Fruit fly (Drosophila melanogaster) whole organism, adult: ENCODE results near the gene trbl.

Source experiments
- CG11617 ChIP-seq: fragments of 200-800 bp; sonication (Bioruptor generic); optimal IDR thresholded peaks from 2 replicates; lab custom pipeline; 2017; ENCODE audit warnings: mild to moderate bottlenecking, missing biosample characterization, missing genetic modification reagents, missing genetic modification characterization
- CG12768 ChIP-seq: fragments of 200-800 bp; sonication (Bioruptor generic); optimal IDR thresholded peaks from 2 replicates; lab custom pipeline; 2017; ENCODE audit warnings: missing biosample characterization, missing genetic modification characterization, mild to moderate bottlenecking, moderate library complexity, missing genetic modification reagents
- CG14711 ChIP-seq: fragments of 200-800 bp; sonication (Bioruptor generic); optimal IDR thresholded peaks from 2 replicates; lab custom pipeline; 2018; ENCODE audit warnings: missing biosample characterization, mild to moderate bottlenecking, missing genetic modification characterization, moderate library complexity
- CG1620 ChIP-seq: fragments of 200-800 bp; sonication (Bioruptor generic); optimal IDR thresholded peaks from 2 replicates; lab custom pipeline; 2016; ENCODE audit warnings: missing biosample characterization, missing genetic modification characterization
- CG33017 ChIP-seq: fragments of 200-800 bp; sonication (Bioruptor generic); optimal IDR thresholded peaks from 2 replicates; lab custom pipeline; 2018; ENCODE audit warnings: missing biosample characterization, mild to moderate bottlenecking, missing genetic modification characterization, moderate library complexity
- CG5204 ChIP-seq: fragments of 200-800 bp; sonication (Bioruptor generic); optimal IDR thresholded peaks from 2 replicates; lab custom pipeline; 2016; ENCODE audit warnings: missing biosample characterization, missing genetic modification characterization
- CG7045 ChIP-seq: fragments of 200-800 bp; sonication (Bioruptor generic); optimal IDR thresholded peaks from 2 replicates; lab custom pipeline; 2017; ENCODE audit warnings: missing biosample characterization, mild to moderate bottlenecking, missing genetic modification characterization
- CG7101 ChIP-seq: fragments of 200-800 bp; sonication (Bioruptor generic); optimal IDR thresholded peaks from 2 replicates; lab custom pipeline; 2018; ENCODE audit warnings: missing biosample characterization, mild to moderate bottlenecking, missing genetic modification characterization, moderate library complexity
- Clk ChIP-seq: fragments of 200-800 bp; sonication (Bioruptor generic); optimal IDR thresholded peaks from 2 replicates; lab custom pipeline; 2017; ENCODE audit warnings: missing biosample characterization, missing genetic modification characterization
- Hr96 ChIP-seq: fragments of 200-800 bp; sonication (Bioruptor generic); optimal IDR thresholded peaks from 2 replicates; lab custom pipeline; 2016; ENCODE audit warnings: missing biosample characterization, missing genetic modification characterization
- Mnt ChIP-seq: fragments of 200-800 bp; sonication (Bioruptor generic); optimal IDR thresholded peaks from 2 replicates; lab custom pipeline; 2016; ENCODE audit warnings: missing biosample characterization, mild to moderate bottlenecking, missing genetic modification characterization
- bab1 ChIP-seq: fragments of 200-800 bp; sonication (Bioruptor generic); optimal IDR thresholded peaks from 3 replicates; lab custom pipeline; 2019; ENCODE audit warnings: missing biosample characterization, mild to moderate bottlenecking, missing genetic modification characterization, moderate library complexity
- cic ChIP-seq: fragments of 200-800 bp; sonication (Bioruptor generic); optimal IDR thresholded peaks from 2 replicates; lab custom pipeline; 2017; ENCODE audit warnings: missing biosample characterization, mild to moderate bottlenecking, missing genetic modification characterization, moderate library complexity
- cnc ChIP-seq, 2 experiments: fragments of >200 bp; optimal IDR thresholded peaks; 2 replicates each; lab custom pipeline; 2017
- kay ChIP-seq: fragments of 200-800 bp; sonication (Bioruptor generic); peaks from one replicate; lab custom pipeline; 2016; ENCODE audit warnings: missing biosample characterization, missing genetic modification characterization, borderline replicate concordance
- ovo ChIP-seq: fragments of 200-800 bp; sonication (Bioruptor generic); optimal IDR thresholded peaks from 2 replicates; lab custom pipeline; 2016; ENCODE audit warnings: missing biosample characterization, missing genetic modification characterization
- pad ChIP-seq: fragments of 200-800 bp; sonication (Bioruptor generic); optimal IDR thresholded peaks from 3 replicates; lab custom pipeline; 2017; ENCODE audit warnings: missing biosample characterization, missing genetic modification characterization, mild to moderate bottlenecking, moderate library complexity, missing genetic modification reagents
- tj ChIP-seq: fragments of 200-800 bp; sonication (Bioruptor generic); optimal IDR thresholded peaks from 3 replicates; lab custom pipeline; 2017; ENCODE audit warnings: missing biosample characterization, mild to moderate bottlenecking, missing genetic modification characterization, moderate library complexity
- toe ChIP-seq: fragments of 200-800 bp; sonication (Bioruptor generic); optimal IDR thresholded peaks from 2 replicates; lab custom pipeline; 2016; ENCODE audit warnings: missing biosample characterization, missing genetic modification characterization

The trbl gene

dm6 chr3L:20442674-20443313 lies 41.4 kb upstream of the trbl start:
- TF ChIP-seq toe (GFP tag; lab: Kevin White, UChicago) (no peak), CG12768 (GFP tag; lab: Kevin White, UChicago) (no peak), CG5204 (GFP tag; lab: Kevin White, UChicago) (no peak), tj (no peak), kay (GFP tag; lab: Kevin White, UChicago) (no peak), cic (GFP tag; lab: Kevin White, UChicago) (no peak), CG33017 (no peak)

- TF ChIP-seq CG14711 (tag; lab: Kevin White, UChicago) (peak; percentile 18), tj (no peak), CG7045 (peak; percentile 7)
These were observed 40.4 kb upstream of the trbl start, which contains the start of gene CG5910 for dm6 chr3L:20441632-20442469. CG5910 (plus strand) TSS chr3L:20442419.

- TF ChIP-seq CG1620 (GFP tag; lab: Kevin White, UChicago) (no peak), pad (GFP tag; lab: Kevin White, UChicago) (no peak), cic (GFP tag; lab: Kevin White, UChicago) (no peak), CG5204 (GFP tag; lab: Kevin White, UChicago) (no peak), ovo (GFP tag; lab: Kevin White, UChicago) (no peak), Mnt (GFP tag; lab: Kevin White, UChicago) (no peak), bab1 (GFP tag; lab: Kevin White, UChicago) (no peak), Hr96 (no peak)
These were observed 39.6 kb upstream of the trbl start for dm6 chr3L:20440902-20441429.

- TF ChIP-seq bab1 (GFP tag; lab: Kevin White, UChicago) (no peak), Hr96 (no peak), tj (no peak), CG7101 (no peak), CG33017 (no peak), pad (GFP tag; lab: Kevin White, UChicago) (no peak), Mnt (GFP tag; lab: Kevin White, UChicago) (no peak), cnc (optimal IDR thresholded peaks at IDR 0.05; lab: Kevin White, UChicago) (no peak), cic (GFP tag; lab: Kevin White, UChicago) (no peak), CG5204 (GFP tag; lab: Kevin White, UChicago) (no peak), CG14711 (tag; lab: Kevin White, UChicago) (no peak)
These were observed 38.4 kb upstream of the trbl start, which contains the start of gene Hpd for dm6 chr3L:20439772-20440171. Hpd (minus strand) TSS chr3L:20439872.

dm6 chr3L:20436069-20436468 lies 34.7 kb upstream of the trbl start, which contains the start of the genes mRpL15 and CtIP:
mRpL15 (minus strand) TSS chr3L:20436209.
CtIP (plus strand) TSS chr3L:20436250.
- TF ChIP-seq CG5204 (GFP tag; lab: Kevin White, UChicago) (no peak), Mnt (GFP tag; lab: Kevin White, UChicago) (peak; percentile 16), toe (GFP tag; lab: Kevin White, UChicago) (no peak)

- TF ChIP-seq CG14711 (tag; lab: Kevin White, UChicago) (peak; percentile 23), CG11617 (GFP tag; lab: Kevin White, UChicago) (peak; percentile 40), tj (peak; percentile 13), Mnt (GFP tag; lab: Kevin White, UChicago) (peak; percentile 39), CG1620 (GFP tag; lab: Kevin White, UChicago) (peak; percentile 12), bab1 (GFP tag; lab: Kevin White, UChicago) (peak; percentile 56), kay (GFP tag; lab: Kevin White, UChicago) (no peak), CG7045 (no peak), pad (GFP tag; lab: Kevin White, UChicago) (no peak)
These were observed 30.9 kb upstream of the trbl start, which contains the start of the genes Las and Psn for dm6 chr3L:20432297-20432696. Las (minus strand) TSS chr3L:20432361. Psn (plus strand) TSS chr3L:20432468.

- no peak for TF ChIP-seq bab1 (GFP tag; lab: Kevin White, UChicago)
- no peak for TF ChIP-seq tj
- no peak for TF ChIP-seq CG14711 (tag; lab: Kevin White, UChicago)
- TF ChIP-seq CG5204 (GFP tag; lab: Kevin White, UChicago), result no peak
- no peak for TF ChIP-seq CG7101
- no peak for TF ChIP-seq CG1620 (GFP tag; lab: Kevin White, UChicago)
- TF ChIP-seq Mnt (GFP tag; lab: Kevin White, UChicago), result no peak
- no peak for TF ChIP-seq Clk (GFP tag; lab: Kevin White, UChicago)
- no peak for TF ChIP-seq CG33017
- TF ChIP-seq kay (GFP tag; lab: Kevin White, UChicago), result no peak
These were observed 30.2 kb upstream of the trbl start for dm6 chr3L:20431619-20432018.
